Worm (Caenorhabditis elegans) whole organism, late embryonic: ENCODE data around the gene F54E4.2.

Source experiments
- K09A11.1 ChIP-seq: sonication (generic microtip); optimal IDR thresholded peaks from 2 replicates; lab custom pipeline; 2017; ENCODE audit warnings: antibody characterized with exemption, mild to moderate bottlenecking, missing genetic modification characterization, missing compliant biosample characterization; ENCODE audit not compliant: insufficient read depth
- ceh-30 ChIP-seq: fragments of 150-350 bp; optimal IDR thresholded peaks from 2 replicates; lab custom pipeline; 2014; ENCODE audit warnings: missing biosample characterization, missing genetic modification characterization
- madf-2 ChIP-seq: sonication (generic microtip); optimal IDR thresholded peaks from 2 replicates; lab custom pipeline; 2017; ENCODE audit warnings: missing genetic modification characterization, missing compliant biosample characterization
- nhr-11 ChIP-seq: fragments of 150-350 bp; optimal IDR thresholded peaks from 2 replicates; lab custom pipeline; 2014; ENCODE audit warnings: missing biosample characterization, missing genetic modification characterization
- unc-86 ChIP-seq: sonication (generic microtip); optimal IDR thresholded peaks from 2 replicates; lab custom pipeline; 2016; ENCODE audit warnings: missing genetic modification characterization, missing compliant biosample characterization

DNA sequence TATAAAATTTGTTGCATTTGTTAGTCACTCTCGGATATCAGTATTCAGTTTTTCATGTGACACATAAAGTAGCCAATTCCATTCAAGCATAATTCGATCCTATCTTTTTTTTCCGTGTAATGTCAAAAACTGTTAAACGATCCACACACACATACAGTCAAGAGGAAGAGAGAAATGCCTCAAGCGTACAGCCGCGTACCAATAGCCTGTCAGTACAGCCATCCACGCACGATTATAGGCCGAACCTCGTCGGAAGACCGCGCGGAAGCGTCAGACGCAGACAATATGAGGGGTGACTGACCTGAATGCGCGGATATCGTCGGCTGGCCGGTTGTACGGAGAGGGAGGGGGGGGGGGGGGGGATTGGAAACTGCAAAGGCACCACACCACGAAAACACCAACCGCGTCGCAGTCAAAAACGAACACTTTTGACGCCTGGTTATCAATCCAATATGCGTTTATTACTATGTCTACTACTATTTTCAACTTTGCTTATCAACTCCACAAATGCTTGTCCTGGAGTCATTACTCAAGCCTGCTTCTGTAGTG lies 51.1 kb downstream of the F54E4.2 start, which contains the start of gene let-4:
- TF ChIP-seq madf-2 = no peak
- TF ChIP-seq ceh-30 = no peak
- no peak for TF ChIP-seq nhr-11
- no peak for TF ChIP-seq unc-86
- TF ChIP-seq K09A11.1 (tag; lab: Kevin White, UChicago) = no peak
